Worm (Caenorhabditis elegans) whole organism, L1 larva: ENCODE results near the gene sma-2.
A peak's percentile ranks its signal among the peaks of the same experiment; 100 is the strongest.

Source experiments
- C04F5.9 ChIP-seq: sonication (generic microtip); optimal IDR thresholded peaks from 2 replicates; lab custom pipeline; 2016; ENCODE audit warnings: missing genetic modification characterization, missing compliant biosample characterization
- C16A3.4 ChIP-seq: fragments of 150-350 bp; optimal IDR thresholded peaks from 2 replicates; lab custom pipeline; 2014; ENCODE audit warnings: missing biosample characterization, missing genetic modification characterization
- C34B4.2 ChIP-seq: sonication (generic microtip); optimal IDR thresholded peaks from 2 replicates; lab custom pipeline; 2017; ENCODE audit warnings: mild to moderate bottlenecking, missing genetic modification characterization, missing compliant biosample characterization
- alr-1 ChIP-seq: fragments of 200-800 bp; sonication (Bioruptor generic); optimal IDR thresholded peaks from 2 replicates; lab custom pipeline; 2018; ENCODE audit warnings: borderline replicate concordance, mild to moderate bottlenecking, missing genetic modification characterization, missing compliant biosample characterization
- aly-2 ChIP-seq: fragments of 150-350 bp; optimal IDR thresholded peaks from 2 replicates; lab custom pipeline; 2014; ENCODE audit warnings: missing biosample characterization, missing genetic modification characterization
- ama-1 ChIP-seq: fragments of 150-350 bp; optimal IDR thresholded peaks from 2 replicates; lab custom pipeline; 2014
- blmp-1 ChIP-seq: fragments of 150-350 bp; optimal IDR thresholded peaks from 2 replicates; lab custom pipeline; 2014; ENCODE audit warnings: missing biosample characterization, missing genetic modification characterization
- ceh-63 ChIP-seq: fragments of 200-800 bp; sonication (Bioruptor generic); optimal IDR thresholded peaks from 2 replicates; lab custom pipeline; 2018; ENCODE audit warnings: mild to moderate bottlenecking, missing genetic modification characterization, missing compliant biosample characterization
- ceh-8 ChIP-seq: fragments of 200-800 bp; sonication (Bioruptor generic); optimal IDR thresholded peaks from 2 replicates; lab custom pipeline; 2018; ENCODE audit warnings: mild to moderate bottlenecking, missing genetic modification characterization, moderate library complexity, missing compliant biosample characterization
- dpl-1 ChIP-seq, 3 experiments: fragments of 150-350 bp in 2 of 3; sonication (generic microtip) in 1 of 3; optimal IDR thresholded peaks; 2 replicates each; lab custom pipeline; 2014 to 2017; ENCODE audit warnings: missing biosample characterization in 3 of 3, missing genetic modification characterization in 3 of 3, missing genetic modification reagents in 3 of 3
- efl-1 ChIP-seq, 4 experiments: fragments of 150-350 bp; optimal IDR thresholded peaks in 3 of 4; peaks in 1 of 4; 1 replicate in 1 of 4; 2 replicates in 3 of 4; lab custom pipeline; 2014; ENCODE audit warnings: missing biosample characterization in 2 of 4, missing genetic modification characterization in 2 of 4, missing genetic modification reagents in 2 of 4
- egl-13 ChIP-seq: sonication (generic microtip); optimal IDR thresholded peaks from 2 replicates; lab custom pipeline; 2016; ENCODE audit warnings: missing genotype, missing genetic modification reagents, missing genetic modification characterization, missing compliant biosample characterization
- egl-27 ChIP-seq, 2 experiments: fragments of 150-350 bp in 1 of 2; sonication (generic microtip); optimal IDR thresholded peaks; 3 replicates each; lab custom pipeline; 2017 to 2018; ENCODE audit warnings: missing biosample characterization in 2 of 2, missing genetic modification characterization in 2 of 2, missing genetic modification reagents in 2 of 2
- fkh-4 ChIP-seq: sonication (generic microtip); optimal IDR thresholded peaks from 2 replicates; lab custom pipeline; 2016; ENCODE audit warnings: missing compliant biosample characterization, missing genetic modification characterization, borderline replicate concordance
- hlh-17 ChIP-seq: fragments of 200-800 bp; sonication (Bioruptor generic); optimal IDR thresholded peaks from 2 replicates; lab custom pipeline; 2018; ENCODE audit warnings: missing genetic modification characterization, mild to moderate bottlenecking, missing compliant biosample characterization, moderate library complexity, borderline replicate concordance
- hpl-2 ChIP-seq: fragments of 150-350 bp; optimal IDR thresholded peaks from 2 replicates; lab custom pipeline; 2014; ENCODE audit warnings: missing biosample characterization, missing genetic modification reagents, missing genetic modification characterization
- jun-1 ChIP-seq: fragments of 150-350 bp; optimal IDR thresholded peaks from 2 replicates; lab custom pipeline; 2014; ENCODE audit warnings: missing biosample characterization, missing genetic modification reagents, missing genetic modification characterization
- lin-14 ChIP-seq: fragments of 200-800 bp; sonication (Bioruptor generic); optimal IDR thresholded peaks from 2 replicates; lab custom pipeline; 2018; ENCODE audit warnings: mild to moderate bottlenecking, missing genetic modification characterization, moderate library complexity, missing compliant biosample characterization
- lin-15B ChIP-seq: fragments of 150-350 bp; sonication (generic microtip); optimal IDR thresholded peaks from 3 replicates; lab custom pipeline; 2014; ENCODE audit warnings: missing biosample characterization, missing genetic modification characterization
- lin-35 ChIP-seq, 2 experiments: fragments of 150-350 bp; optimal IDR thresholded peaks; 2 replicates each; lab custom pipeline; 2014; ENCODE audit warnings: missing biosample characterization in 2 of 2, missing genetic modification characterization in 2 of 2, missing genetic modification reagents in 2 of 2
- lir-3 ChIP-seq: sonication (generic microtip); optimal IDR thresholded peaks from 2 replicates; lab custom pipeline; 2016; ENCODE audit warnings: mild to moderate bottlenecking, missing genetic modification characterization, moderate library complexity, missing compliant biosample characterization; ENCODE audit not compliant: poor library complexity
- lsy-2 ChIP-seq, 2 experiments: fragments of 150-350 bp; optimal IDR thresholded peaks; 2 replicates each; lab custom pipeline; 2014; ENCODE audit warnings: missing biosample characterization in 2 of 2, missing genetic modification characterization in 2 of 2
- mab-9 ChIP-seq: fragments of 200-800 bp; sonication (Bioruptor generic); IDR thresholded peaks from 2 replicates; pipeline ENCODE4 v1.3.6; 2022; ENCODE audit warnings: missing genetic modification reagents, missing genetic modification characterization, missing compliant biosample characterization
- mdl-1 ChIP-seq, 2 experiments: fragments of 150-350 bp; optimal IDR thresholded peaks; 2 replicates each; lab custom pipeline; 2014 to 2017; ENCODE audit warnings: missing biosample characterization in 2 of 2, missing genetic modification characterization in 2 of 2, inconsistent platforms in 1 of 2
- mef-2 ChIP-seq: fragments of 150-350 bp; optimal IDR thresholded peaks from 2 replicates; lab custom pipeline; 2014; ENCODE audit warnings: missing biosample characterization, missing genetic modification characterization
- mep-1 ChIP-seq: fragments of 150-350 bp; optimal IDR thresholded peaks from 2 replicates; lab custom pipeline; 2014; ENCODE audit warnings: missing biosample characterization, missing genetic modification characterization
- nhr-19 ChIP-seq: fragments of 200-800 bp; sonication (Bioruptor generic); conservative IDR thresholded peaks from 2 replicates; pipeline ENCODE4 v1.3.6; 2022; ENCODE audit warnings: missing genetic modification characterization, missing compliant biosample characterization
- nhr-20 ChIP-seq: sonication (generic microtip); optimal IDR thresholded peaks from 2 replicates; lab custom pipeline; 2016; ENCODE audit warnings: mild to moderate bottlenecking, missing genetic modification characterization, missing compliant biosample characterization
- nhr-237 ChIP-seq: fragments of 150-350 bp; optimal IDR thresholded peaks from 2 replicates; lab custom pipeline; 2014; ENCODE audit warnings: missing biosample characterization, missing genetic modification characterization
- nhr-71 ChIP-seq: sonication (generic microtip); optimal IDR thresholded peaks from 2 replicates; lab custom pipeline; 2016; ENCODE audit warnings: mild to moderate bottlenecking, missing genetic modification characterization, moderate library complexity, missing compliant biosample characterization
- nhr-84 ChIP-seq: sonication (generic microtip); optimal IDR thresholded peaks from 2 replicates; lab custom pipeline; 2017; ENCODE audit warnings: missing biosample characterization, missing genetic modification characterization
- nhr-85 ChIP-seq: sonication (generic microtip); peaks from one replicate; lab custom pipeline; 2016; ENCODE audit warnings: missing genetic modification characterization, inconsistent platforms, missing compliant biosample characterization
- nhr-90 ChIP-seq: sonication (generic microtip); optimal IDR thresholded peaks from 2 replicates; lab custom pipeline; 2016; ENCODE audit warnings: mild to moderate bottlenecking, missing genetic modification characterization, missing compliant biosample characterization; ENCODE audit not compliant: poor library complexity
- pax-3 ChIP-seq: fragments of 200-800 bp; sonication (Bioruptor generic); optimal IDR thresholded peaks from 2 replicates; lab custom pipeline; 2018; ENCODE audit warnings: mild to moderate bottlenecking, missing genetic modification characterization, moderate library complexity, missing compliant biosample characterization
- pqm-1 ChIP-seq: sonication (generic microtip); optimal IDR thresholded peaks from 3 replicates; lab custom pipeline; 2017; ENCODE audit warnings: missing biosample characterization, missing genetic modification characterization
- rnt-1 ChIP-seq: sonication (generic microtip); optimal IDR thresholded peaks from 2 replicates; lab custom pipeline; 2016; ENCODE audit warnings: mild to moderate bottlenecking, missing genetic modification characterization, moderate library complexity, missing compliant biosample characterization
- snpc-4 ChIP-seq: fragments of 150-350 bp; optimal IDR thresholded peaks from 2 replicates; lab custom pipeline; 2014; ENCODE audit warnings: missing biosample characterization, missing genetic modification characterization
- snu-23 ChIP-seq: sonication (generic microtip); optimal IDR thresholded peaks from 2 replicates; lab custom pipeline; 2016; ENCODE audit warnings: missing genetic modification characterization, missing compliant biosample characterization
- sptf-1 ChIP-seq: fragments of 150-350 bp; optimal IDR thresholded peaks from 2 replicates; lab custom pipeline; 2014; ENCODE audit warnings: missing biosample characterization, missing genetic modification characterization
- tlp-1 ChIP-seq: fragments of 150-350 bp; optimal IDR thresholded peaks from 2 replicates; lab custom pipeline; 2014; ENCODE audit warnings: missing biosample characterization, missing genetic modification characterization
- unc-130 ChIP-seq: fragments of 150-350 bp; optimal IDR thresholded peaks from 2 replicates; lab custom pipeline; 2017; ENCODE audit warnings: missing biosample characterization, missing genetic modification characterization, inconsistent platforms
- unc-30 ChIP-seq: sonication (generic microtip); optimal IDR thresholded peaks from 2 replicates; lab custom pipeline; 2017; ENCODE audit warnings: missing biosample characterization, missing genetic modification characterization
- unc-62 ChIP-seq: fragments of 150-350 bp; optimal IDR thresholded peaks from 2 replicates; lab custom pipeline; 2014; ENCODE audit warnings: missing biosample characterization, missing genetic modification reagents, missing genetic modification characterization
- unc-98 ChIP-seq: fragments of 200-800 bp; sonication (Bioruptor generic); IDR thresholded peaks from 2 replicates; pipeline ENCODE4 v1.3.6; 2022; ENCODE audit warnings: missing genetic modification characterization, missing compliant biosample characterization
- xbp-1 ChIP-seq: sonication (generic microtip); optimal IDR thresholded peaks from 2 replicates; lab custom pipeline; 2016; ENCODE audit warnings: missing genetic modification characterization, missing compliant biosample characterization
- ztf-11 ChIP-seq, 2 experiments: sonication (generic microtip); optimal IDR thresholded peaks; 2 replicates each; lab custom pipeline; 2016 to 2017; ENCODE audit warnings: missing genetic modification characterization in 2 of 2, missing biosample characterization in 1 of 2, missing compliant biosample characterization in 1 of 2
- ztf-4 ChIP-seq: fragments of 150-350 bp; optimal IDR thresholded peaks from 2 replicates; lab custom pipeline; 2014; ENCODE audit warnings: missing biosample characterization, missing genetic modification characterization

Gene sma-2

ce11 chrIII:8737391-8737790, 12.1 kb upstream of the sma-2 start:
- no peak for TF ChIP-seq alr-1 (tag; lab: Kevin White, UChicago)
- TF ChIP-seq tlp-1 (tag; lab: Kevin White, UChicago), result no peak
- no peak for TF ChIP-seq unc-130
- no peak for TF ChIP-seq pax-3
- no peak for TF ChIP-seq nhr-71 (tag; lab: Kevin White, UChicago)
- no peak for TF ChIP-seq efl-1 (optimal IDR thresholded peaks at IDR 0.05; lab: Kevin White, UChicago)
- peak in 1 of 2 experiments; percentile 46 for TF ChIP-seq efl-1 (GFP tag; optimal IDR thresholded peaks at IDR 0.05 in 1 of 2; lab: Kevin White, UChicago)
- peak; percentile 33 for TF ChIP-seq lin-14 (GFP tag; lab: Kevin White, UChicago)
- no peak for TF ChIP-seq nhr-237 (tag; lab: Kevin White, UChicago)

- TF ChIP-seq mdl-1 (tag; optimal IDR thresholded peaks at IDR 0.05; lab: Kevin White, UChicago) (no peak), efl-1 (optimal IDR thresholded peaks at IDR 0.05; lab: Kevin White, UChicago) (no peak), efl-1 (GFP tag; optimal IDR thresholded peaks at IDR 0.05 in 1 of 2; lab: Kevin White, UChicago) (peak in 1 of 2 experiments; percentile 91)
These were observed 11.2 kb upstream of the sma-2 start for ce11 chrIII:8738289-8738688.

- TF ChIP-seq C34B4.2 (tag; lab: Kevin White, UChicago), result no peak
- no peak for TF ChIP-seq C16A3.4
- peak; percentile 30; the same call in 1 of the 2 replicates for TF ChIP-seq nhr-19 (GFP tag; lab: Robert Waterston, UW)
- no peak for TF ChIP-seq egl-27 (tag; optimal IDR thresholded peaks at IDR 0.05; lab: Kevin White, UChicago)
- no peak for TF ChIP-seq unc-98 (GFP tag; lab: Robert Waterston, UW)
- peak in 2 of 3 experiments; percentile 24 to 50 for TF ChIP-seq dpl-1 (GFP tag; optimal IDR thresholded peaks at IDR 0.05; lab: Kevin White, UChicago)
- peak; percentile 86 for TF ChIP-seq lin-14 (GFP tag; lab: Kevin White, UChicago)
- peak; percentile 90 for TF ChIP-seq nhr-85 (tag; lab: Kevin White, UChicago)
- TF ChIP-seq ztf-4 (tag; lab: Kevin White, UChicago), result no peak
- TF ChIP-seq nhr-71 (tag; lab: Kevin White, UChicago), result peak; percentile 64
- TF ChIP-seq hpl-2 (GFP tag; lab: Kevin White, UChicago), result no peak
- peak; percentile 72 for TF ChIP-seq nhr-20 (tag; lab: Kevin White, UChicago)
- TF ChIP-seq nhr-90, result peak; percentile 54
- TF ChIP-seq ceh-8 (GFP tag; lab: Kevin White, UChicago), result no peak
- TF ChIP-seq mdl-1 (tag; optimal IDR thresholded peaks at IDR 0.05; lab: Kevin White, UChicago), result peak in 1 of 2 experiments; percentile 84
- TF ChIP-seq snpc-4 (tag; lab: Kevin White, UChicago), result no peak
- TF ChIP-seq C04F5.9 (tag; lab: Kevin White, UChicago), result no peak
- no peak for TF ChIP-seq lir-3 (tag; lab: Kevin White, UChicago)
- peak; percentile 74 for TF ChIP-seq blmp-1 (tag; lab: Kevin White, UChicago)
- no peak for TF ChIP-seq fkh-4
- TF ChIP-seq mef-2, result no peak
- peak; percentile 70 for TF ChIP-seq snu-23 (GFP tag; lab: Kevin White, UChicago)
- TF ChIP-seq xbp-1 (tag; lab: Kevin White, UChicago), result no peak
- TF ChIP-seq egl-13 (tag; lab: Kevin White, UChicago), result no peak
- TF ChIP-seq ama-1, result no peak
- no peak for TF ChIP-seq unc-30
- TF ChIP-seq aly-2, result no peak
- peak; percentile 28 for TF ChIP-seq jun-1 (tag; lab: Kevin White, UChicago)
- TF ChIP-seq rnt-1, result no peak
- no peak for TF ChIP-seq ceh-63 (GFP tag; lab: Kevin White, UChicago)
- TF ChIP-seq hlh-17 (GFP tag; lab: Kevin White, UChicago), result no peak
- no peak for TF ChIP-seq lin-15B (tag; lab: Kevin White, UChicago)
- TF ChIP-seq pax-3, result no peak
- peak; percentile 10 for TF ChIP-seq pqm-1 (tag; lab: Kevin White, UChicago)
- TF ChIP-seq lin-35 (GFP tag; optimal IDR thresholded peaks at IDR 0.05; lab: Kevin White, UChicago), result peak in 1 of 2 experiments; percentile 77
- TF ChIP-seq sptf-1, result no peak
- TF ChIP-seq ztf-11 (tag; optimal IDR thresholded peaks at IDR 0.05; lab: Kevin White, UChicago), result no peak
- TF ChIP-seq nhr-84 (tag; lab: Kevin White, UChicago), result no peak
- TF ChIP-seq mab-9 (GFP tag; lab: Robert Waterston, UW), result no peak
- peak; percentile 5 for TF ChIP-seq mep-1 (tag; lab: Kevin White, UChicago)
- TF ChIP-seq unc-62 (GFP tag; lab: Kevin White, UChicago), result no peak
- TF ChIP-seq lsy-2 (tag; optimal IDR thresholded peaks at IDR 0.05; lab: Kevin White, UChicago), result peak in 1 of 2 experiments; percentile 43
- TF ChIP-seq unc-130, result peak; percentile 11
These were observed 10.4 kb upstream of the sma-2 start for ce11 chrIII:8739126-8739525.
